Fruit fly (Drosophila melanogaster) whole organism, prepupa: ENCODE results near the gene shop.

Source experiments
- Blimp-1 ChIP-seq: fragments of 200-800 bp; sonication (Bioruptor generic); optimal IDR thresholded peaks from 3 replicates; lab custom pipeline; 2017; ENCODE audit warnings: missing biosample characterization, missing genetic modification characterization, mild to moderate bottlenecking, moderate library complexity, missing genetic modification reagents
- CG10631 ChIP-seq: fragments of 200-800 bp; sonication (Bioruptor generic); optimal IDR thresholded peaks from 2 replicates; lab custom pipeline; 2016; ENCODE audit warnings: missing biosample characterization, missing genetic modification characterization
- CG10669 ChIP-seq: fragments of 200-800 bp; sonication (Bioruptor generic); optimal IDR thresholded peaks from 3 replicates; lab custom pipeline; 2018; ENCODE audit warnings: missing biosample characterization, mild to moderate bottlenecking, missing genetic modification characterization, moderate library complexity
- CG11902 ChIP-seq: fragments of 200-800 bp; sonication (Bioruptor generic); optimal IDR thresholded peaks from 3 replicates; lab custom pipeline; 2016; ENCODE audit warnings: missing biosample characterization, missing genetic modification characterization
- CG1621 ChIP-seq: fragments of 200-800 bp; sonication (Bioruptor generic); optimal IDR thresholded peaks from 3 replicates; lab custom pipeline; 2018; ENCODE audit warnings: missing biosample characterization, mild to moderate bottlenecking, missing genetic modification characterization
- CG16779 ChIP-seq: fragments of 200-800 bp; sonication (Bioruptor generic); optimal IDR thresholded peaks from 3 replicates; lab custom pipeline; 2017; ENCODE audit warnings: missing biosample characterization, mild to moderate bottlenecking, missing genetic modification characterization
- CG31627 ChIP-seq: fragments of 200-800 bp; sonication (Bioruptor generic); optimal IDR thresholded peaks from 3 replicates; lab custom pipeline; 2016; ENCODE audit warnings: missing biosample characterization, missing genetic modification characterization
- CG34406 ChIP-seq: fragments of 200-800 bp; sonication (Bioruptor generic); optimal IDR thresholded peaks from 3 replicates; lab custom pipeline; 2016; ENCODE audit warnings: missing biosample characterization, missing genetic modification characterization
- CG3919 ChIP-seq: fragments of 200-800 bp; sonication (Bioruptor generic); optimal IDR thresholded peaks from 3 replicates; lab custom pipeline; 2016; ENCODE audit warnings: missing biosample characterization, missing genetic modification characterization
- CG6163 ChIP-seq: fragments of 200-800 bp; sonication (Bioruptor generic); IDR thresholded peaks from 3 replicates; pipeline ENCODE4 v1.3.6; 2022; ENCODE audit warnings: missing biosample characterization, missing genetic modification characterization
- CG6808 ChIP-seq: fragments of 200-800 bp; sonication (Bioruptor generic); optimal IDR thresholded peaks from 3 replicates; lab custom pipeline; 2017; ENCODE audit warnings: missing biosample characterization, missing genetic modification characterization, mild to moderate bottlenecking, moderate library complexity, missing genetic modification reagents
- CG6854 ChIP-seq: fragments of 200-800 bp; sonication (Bioruptor generic); optimal IDR thresholded peaks from 2 replicates; lab custom pipeline; 2017; ENCODE audit warnings: missing biosample characterization, mild to moderate bottlenecking, missing genetic modification characterization
- CG8319 ChIP-seq: fragments of 200-800 bp; sonication (Bioruptor generic); optimal IDR thresholded peaks from 3 replicates; lab custom pipeline; 2016; ENCODE audit warnings: missing biosample characterization, missing genetic modification characterization
- CG9139 ChIP-seq: fragments of 200-800 bp; sonication (Bioruptor generic); optimal IDR thresholded peaks from 3 replicates; lab custom pipeline; 2017; ENCODE audit warnings: missing biosample characterization, mild to moderate bottlenecking, missing genetic modification characterization
- Eip75B ChIP-seq: fragments of 200-800 bp; sonication (Bioruptor generic); optimal IDR thresholded peaks from 3 replicates; lab custom pipeline; 2016; ENCODE audit warnings: missing biosample characterization, missing genetic modification characterization
- Eip78C ChIP-seq: fragments of 200-800 bp; sonication (Bioruptor generic); peaks from one replicate; lab custom pipeline; 2016; ENCODE audit warnings: missing biosample characterization, missing genetic modification characterization
- Hr38 ChIP-seq: sonication (Bioruptor generic); optimal IDR thresholded peaks from 2 replicates; lab custom pipeline; 2016; ENCODE audit warnings: missing biosample characterization, missing genetic modification characterization
- Hr4 ChIP-seq: fragments of 200-800 bp; sonication (Bioruptor generic); optimal IDR thresholded peaks from 3 replicates; lab custom pipeline; 2016; ENCODE audit warnings: missing biosample characterization, missing genetic modification characterization
- Met ChIP-seq: fragments of 200-800 bp; sonication (Bioruptor generic); optimal IDR thresholded peaks from 3 replicates; lab custom pipeline; 2016; ENCODE audit warnings: missing biosample characterization, missing genetic modification characterization
- Sox14 ChIP-seq: fragments of 200-800 bp; sonication (Bioruptor generic); optimal IDR thresholded peaks from 3 replicates; lab custom pipeline; 2016; ENCODE audit warnings: missing biosample characterization, missing genetic modification characterization
- Sox15 ChIP-seq: fragments of 200-800 bp; sonication (Bioruptor generic); optimal IDR thresholded peaks from 3 replicates; lab custom pipeline; 2016; ENCODE audit warnings: missing biosample characterization, missing genetic modification characterization
- achi ChIP-seq: fragments of 200-800 bp; sonication (Bioruptor generic); optimal IDR thresholded peaks from 3 replicates; lab custom pipeline; 2016; ENCODE audit warnings: missing biosample characterization, missing genetic modification characterization
- cyc ChIP-seq: fragments of 200-800 bp; sonication (Bioruptor generic); optimal IDR thresholded peaks from 3 replicates; lab custom pipeline; 2016; ENCODE audit warnings: missing biosample characterization, missing genetic modification characterization
- dsx ChIP-seq: fragments of 200-800 bp; optimal IDR thresholded peaks from 3 replicates; lab custom pipeline; 2019; ENCODE audit warnings: missing biosample characterization, mild to moderate bottlenecking, missing genetic modification characterization, moderate library complexity; ENCODE audit not compliant: poor library complexity, severe bottlenecking
- eg ChIP-seq: fragments of 200-800 bp; sonication (Bioruptor generic); IDR thresholded peaks from 3 replicates; pipeline ENCODE4 v1.3.6; 2022; ENCODE audit warnings: missing biosample characterization, missing genetic modification characterization
- esn ChIP-seq: fragments of 200-800 bp; sonication (Bioruptor generic); optimal IDR thresholded peaks from 2 replicates; lab custom pipeline; 2016; ENCODE audit warnings: missing biosample characterization, mild to moderate bottlenecking, missing genetic modification characterization, moderate library complexity
- fkh ChIP-seq: fragments of 200-800 bp; sonication (Bioruptor generic); optimal IDR thresholded peaks from 3 replicates; lab custom pipeline; 2017; ENCODE audit warnings: missing biosample characterization, mild to moderate bottlenecking, missing genetic modification characterization, moderate library complexity
- lz ChIP-seq: fragments of 200-800 bp; sonication (Bioruptor generic); optimal IDR thresholded peaks from 3 replicates; lab custom pipeline; 2016; ENCODE audit warnings: missing biosample characterization, missing genetic modification characterization
- net ChIP-seq: fragments of 200-800 bp; sonication (Bioruptor generic); optimal IDR thresholded peaks from 3 replicates; lab custom pipeline; 2016; ENCODE audit warnings: missing biosample characterization, missing genetic modification characterization
- spab ChIP-seq: fragments of 200-800 bp; sonication (Bioruptor generic); optimal IDR thresholded peaks from 2 replicates; lab custom pipeline; 2017; ENCODE audit warnings: missing biosample characterization, mild to moderate bottlenecking, missing genetic modification characterization, missing genetic modification reagents
- ss ChIP-seq, 2 experiments: fragments of 200-800 bp; sonication (Bioruptor generic); optimal IDR thresholded peaks; 2 replicates in 1 of 2; 3 replicates in 1 of 2; lab custom pipeline; 2017 to 2018; ENCODE audit warnings: mild to moderate bottlenecking in 2 of 2, missing biosample characterization in 2 of 2, missing genetic modification characterization in 2 of 2, moderate library complexity in 1 of 2
- svp ChIP-seq: fragments of 200-800 bp; sonication (Bioruptor generic); peaks from one replicate; lab custom pipeline; 2016; ENCODE audit warnings: missing biosample characterization, missing genetic modification characterization
- topi ChIP-seq: fragments of 200-800 bp; sonication (Bioruptor generic); optimal IDR thresholded peaks from 3 replicates; lab custom pipeline; 2016; ENCODE audit warnings: missing biosample characterization, missing genetic modification characterization

shop gene

dm6 chrX:18864483-18865358 lies 16.4 kb upstream of the shop start (continued):
- TF ChIP-seq topi (GFP tag; lab: Kevin White, UChicago) = no peak
- TF ChIP-seq CG6854 (GFP tag; lab: Kevin White, UChicago) = peak; percentile 24

DNA sequence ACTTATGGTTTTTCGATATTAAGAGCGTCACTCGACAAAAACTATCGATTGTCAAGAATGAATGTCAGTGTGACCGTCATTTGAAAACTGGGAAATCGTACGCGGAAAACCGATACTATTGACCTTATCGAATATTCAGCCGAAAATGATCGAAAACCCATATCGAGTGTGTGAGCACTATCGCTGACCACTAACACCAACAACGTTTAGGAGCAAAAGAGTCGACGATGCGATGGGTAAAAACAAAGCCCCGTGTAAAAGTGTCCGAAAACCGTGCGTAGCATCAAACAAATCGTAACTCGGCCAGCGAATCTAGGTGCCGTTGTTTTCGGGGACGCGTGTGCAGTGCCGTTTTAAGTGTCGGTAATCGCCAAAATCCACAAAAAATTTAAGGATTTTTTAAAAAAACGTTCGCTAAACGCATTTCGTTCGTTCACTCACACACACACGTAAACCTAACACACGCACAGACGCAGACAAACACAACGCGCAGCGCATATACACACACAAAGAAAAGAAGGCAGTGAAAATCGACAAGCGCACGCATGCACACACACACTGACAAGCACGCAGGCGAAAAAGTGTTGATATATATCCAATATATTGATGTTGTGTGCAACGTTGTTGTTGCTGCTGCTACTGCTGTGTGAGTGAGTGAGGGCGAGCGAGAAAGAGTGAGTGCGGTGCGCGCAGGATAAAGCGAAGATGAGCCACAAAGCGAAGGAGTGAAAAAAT lies 15.5 kb upstream of the shop start, which contains the start of the genes CG7326 and Dora:
CG7326 (minus strand) TSS at position 29 of the 735 bp plus-strand sequence.
Dora (plus strand) TSS at position 203 of the 735 bp plus-strand sequence.
- no peak for TF ChIP-seq spab
- TF ChIP-seq CG16779 (tag; lab: Kevin White, UChicago) = no peak
- no peak for TF ChIP-seq Hr4 (GFP tag; lab: Kevin White, UChicago)
- no peak for TF ChIP-seq CG34406 (GFP tag; lab: Kevin White, UChicago)
- TF ChIP-seq Sox15 = no peak
- peak; percentile 67 for TF ChIP-seq Eip78C (GFP tag; lab: Kevin White, UChicago)
- TF ChIP-seq Eip75B (GFP tag; lab: Kevin White, UChicago) = no peak
- TF ChIP-seq eg = no peak
- TF ChIP-seq net (GFP tag; lab: Kevin White, UChicago) = no peak
- TF ChIP-seq CG10669 (GFP tag; lab: Kevin White, UChicago) = no peak
- TF ChIP-seq CG3919 (GFP tag; lab: Kevin White, UChicago) = no peak
- TF ChIP-seq Blimp-1 = no peak
- peak; percentile 47 to 55 for TF ChIP-seq ss (GFP tag; optimal IDR thresholded peaks at IDR 0.05; lab: Kevin White, UChicago)
- TF ChIP-seq fkh (GFP tag; lab: Kevin White, UChicago) = peak; percentile 29
- peak; percentile 19 for TF ChIP-seq Sox14 (GFP tag; lab: Kevin White, UChicago)
- TF ChIP-seq CG8319 (GFP tag; lab: Kevin White, UChicago) = no peak
- TF ChIP-seq CG10631 (GFP tag; lab: Kevin White, UChicago) = no peak
- peak; percentile 11 for TF ChIP-seq CG6808 (GFP tag; lab: Kevin White, UChicago)
- TF ChIP-seq CG6163 (GFP tag; lab: Robert Waterston, UW) = peak; percentile 55; the same call in 2 of the 3 replicates
- TF ChIP-seq dsx (GFP tag; lab: Kevin White, UChicago) = peak; percentile 15
- TF ChIP-seq svp (GFP tag; lab: Kevin White, UChicago) = peak; percentile 77
- TF ChIP-seq CG1621 = no peak
- TF ChIP-seq lz (GFP tag; lab: Kevin White, UChicago) = no peak
- TF ChIP-seq topi (GFP tag; lab: Kevin White, UChicago) = no peak

dm6 chrX:18860074-18860473 lies 11.7 kb upstream of the shop start, which contains the start of gene CG32544:
Gene CG32544 (plus strand): TSS chrX:18860284.
- TF ChIP-seq Eip75B (GFP tag; lab: Kevin White, UChicago) = no peak
- TF ChIP-seq Met (GFP tag; lab: Kevin White, UChicago) = no peak
- no peak for TF ChIP-seq Hr38 (GFP tag; lab: Kevin White, UChicago)
- TF ChIP-seq CG9139 (GFP tag; lab: Kevin White, UChicago) = no peak
- TF ChIP-seq CG11902 = no peak
- no peak for TF ChIP-seq svp (GFP tag; lab: Kevin White, UChicago)

dm6 chrX:18857916-18858315 lies 9.6 kb upstream of the shop start, which contains the start of gene Usp39:
Gene Usp39 (plus strand): TSS chrX:18858203.
- peak; percentile 33 for TF ChIP-seq esn (GFP tag; lab: Kevin White, UChicago)
- TF ChIP-seq CG10669 (GFP tag; lab: Kevin White, UChicago) = no peak
- peak; percentile 31 for TF ChIP-seq CG31627 (GFP tag; lab: Kevin White, UChicago)
- peak; percentile 5 for TF ChIP-seq cyc (GFP tag; lab: Kevin White, UChicago)
- peak; percentile 83 for TF ChIP-seq achi
- TF ChIP-seq lz (GFP tag; lab: Kevin White, UChicago) = peak; percentile 10
- no peak for TF ChIP-seq svp (GFP tag; lab: Kevin White, UChicago)
